Worm (Caenorhabditis elegans) whole organism, early embryonic: ENCODE data around the gene npr-15.

ENCODE experiments used
- F13C5.2 ChIP-seq: sonication (generic microtip); optimal IDR thresholded peaks from 2 replicates; lab custom pipeline; 2017; ENCODE audit warnings: mild to moderate bottlenecking, missing genetic modification characterization, inconsistent platforms, missing compliant biosample characterization
- aly-1 ChIP-seq: sonication (generic microtip); optimal IDR thresholded peaks from 2 replicates; lab custom pipeline; 2016; ENCODE audit warnings: missing genetic modification characterization, missing compliant biosample characterization
- ama-1 ChIP-seq: fragments of 150-350 bp; optimal IDR thresholded peaks from 2 replicates; lab custom pipeline; 2014
- ceh-13 ChIP-seq: fragments of 200-800 bp; sonication (Bioruptor generic); optimal IDR thresholded peaks from 2 replicates; lab custom pipeline; 2018; ENCODE audit warnings: mild to moderate bottlenecking, missing genetic modification characterization, missing compliant biosample characterization
- ets-7 ChIP-seq: sonication (generic microtip); optimal IDR thresholded peaks from 2 replicates; lab custom pipeline; 2016; ENCODE audit warnings: missing genotype, missing genetic modification characterization, missing compliant biosample characterization
- flt-1 ChIP-seq: fragments of 200-800 bp; sonication (Bioruptor generic); IDR thresholded peaks from 2 replicates; pipeline ENCODE4 v1.3.6; 2022; ENCODE audit warnings: missing genetic modification characterization, missing compliant biosample characterization
- hmbx-1 ChIP-seq: sonication (generic microtip); optimal IDR thresholded peaks from 2 replicates; lab custom pipeline; 2016; ENCODE audit warnings: mild to moderate bottlenecking, missing genetic modification characterization, missing compliant biosample characterization
- hnd-1 ChIP-seq: sonication (generic microtip); optimal IDR thresholded peaks from 2 replicates; lab custom pipeline; 2016; ENCODE audit warnings: missing genetic modification characterization, missing compliant biosample characterization
- sea-1 ChIP-seq: fragments of 200-800 bp; sonication (Bioruptor generic); conservative IDR thresholded peaks from 2 replicates; pipeline ENCODE4 v1.3.6; 2022; ENCODE audit warnings: missing genetic modification characterization, missing compliant biosample characterization
- tbx-11 ChIP-seq: fragments of 200-800 bp; sonication (Bioruptor generic); IDR thresholded peaks from 2 replicates; pipeline ENCODE4 v1.3.6; 2022; ENCODE audit warnings: missing genetic modification characterization, missing compliant biosample characterization
- tbx-37 ChIP-seq: fragments of 200-800 bp; sonication (Bioruptor generic); conservative IDR thresholded peaks from 2 replicates; pipeline ENCODE4 v1.3.6; 2022; ENCODE audit warnings: missing genetic modification reagents, missing genetic modification characterization, missing compliant biosample characterization
- tra-4 ChIP-seq: sonication (generic microtip); optimal IDR thresholded peaks from 2 replicates; lab custom pipeline; 2017; ENCODE audit warnings: missing genetic modification characterization, missing compliant biosample characterization

DNA sequence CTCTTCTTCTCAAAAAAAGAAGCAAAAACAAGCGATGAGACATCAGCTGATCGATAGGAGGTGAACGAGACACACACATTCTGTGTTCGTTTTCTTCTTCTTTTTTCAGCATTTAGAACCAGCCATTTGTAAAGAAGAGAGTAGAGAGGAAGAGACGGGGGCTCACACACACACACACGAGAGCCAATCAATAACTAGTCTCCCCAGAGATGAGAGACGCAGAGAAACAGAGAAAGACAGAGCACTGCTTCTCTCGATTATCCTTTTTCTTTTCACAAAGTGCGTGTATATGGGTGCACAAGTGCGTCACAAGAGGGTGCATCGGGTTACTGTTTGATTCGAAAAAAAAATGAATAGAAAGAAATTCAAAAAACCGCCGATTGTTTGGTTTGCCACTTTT, 17.1 kb downstream of the npr-15 start:
- no peak for TF ChIP-seq sea-1 (GFP tag; lab: Robert Waterston, UW)
- no peak for TF ChIP-seq ama-1
- TF ChIP-seq tra-4 (tag; lab: Kevin White, UChicago), result no peak
- TF ChIP-seq ceh-13, result no peak
- no peak for TF ChIP-seq tbx-11
- TF ChIP-seq F13C5.2 (tag; lab: Kevin White, UChicago), result no peak
- TF ChIP-seq hmbx-1 (tag; lab: Kevin White, UChicago), result no peak
- no peak for TF ChIP-seq tbx-37 (GFP tag; lab: Robert Waterston, UW)
- no peak for TF ChIP-seq ets-7
- TF ChIP-seq flt-1 (GFP tag; lab: Robert Waterston, UW), result 0 out of 2 replicates have a peak, but pooled peaks have one; percentile 12
- TF ChIP-seq aly-1 (tag; lab: Kevin White, UChicago), result no peak
- no peak for TF ChIP-seq hnd-1
